Fruit fly (Drosophila melanogaster) whole organism: Measurements from ENCODE around the gene CG42820.

Experiments used
- CG8478 ChIP-seq: fragments of >200 bp; optimal IDR thresholded peaks from 2 replicates; lab custom pipeline; 2018; ENCODE audit warnings: inconsistent platforms
- Dll ChIP-seq: fragments of >200 bp; optimal IDR thresholded peaks from 2 replicates; lab custom pipeline; 2017
- EcR ChIP-seq, 2 experiments: fragments of >200 bp; optimal IDR thresholded peaks; 2 replicates each; lab custom pipeline; 2017; ENCODE audit warnings: missing biosample characterization in 2 of 2, missing genetic modification characterization in 2 of 2, missing genetic modification reagents in 2 of 2
- pan ChIP-seq: fragments of >200 bp; optimal IDR thresholded peaks from 2 replicates; lab custom pipeline; 2017
- psq ChIP-seq: fragments of >200 bp; optimal IDR thresholded peaks from 2 replicates; lab custom pipeline; 2017
- usp ChIP-seq: fragments of >200 bp; optimal IDR thresholded peaks from 2 replicates; lab custom pipeline; 2017; ENCODE audit warnings: missing biosample characterization, missing genetic modification characterization, mixed read lengths

The CG42820 gene

dm6 chr2L:8403286-8404270 is 11.4 kb upstream of the CG42820 start, which contains the start of gene emb:
Gene emb, plus strand, starts transcription at chr2L:8403573.
- TF ChIP-seq psq (lab: Kevin White, UChicago) (no peak), EcR (GFP tag; optimal IDR thresholded peaks at IDR 0.05; lab: Kevin White, UChicago) (no peak), Dll (no peak), usp (GFP tag; lab: Kevin White, UChicago) (no peak), pan (no peak), CG8478 (lab: Kevin White, UChicago) (no peak)

- TF ChIP-seq usp (GFP tag; lab: Kevin White, UChicago): no peak
- TF ChIP-seq EcR (GFP tag; optimal IDR thresholded peaks at IDR 0.05; lab: Kevin White, UChicago): no peak
- no peak for TF ChIP-seq psq (lab: Kevin White, UChicago)
Measured at dm6 chr2L:8402928-8403285, 10.7 kb upstream of the CG42820 start, which contains the start of gene fy. Gene fy, minus strand, starts transcription at chr2L:8403280.

- TF ChIP-seq CG8478 (lab: Kevin White, UChicago) (no peak), pan (no peak), Dll (no peak), psq (lab: Kevin White, UChicago) (no peak), EcR (GFP tag; optimal IDR thresholded peaks at IDR 0.05; lab: Kevin White, UChicago) (no peak), usp (GFP tag; lab: Kevin White, UChicago) (no peak)
Measured at dm6 chr2L:8399863-8400598, 7.8 kb upstream of the CG42820 start, which contains the start of gene CG31898. Gene CG31898, plus strand, starts transcription at chr2L:8400421.

dm6 chr2L:8398721-8399120 is 6.5 kb upstream of the CG42820 start, which contains the start of gene CG13386:
Gene CG13386, plus strand, starts transcription at chr2L:8399021.
- TF ChIP-seq EcR (GFP tag; optimal IDR thresholded peaks at IDR 0.05; lab: Kevin White, UChicago): no peak
- TF ChIP-seq psq (lab: Kevin White, UChicago): no peak
- no peak for TF ChIP-seq usp (GFP tag; lab: Kevin White, UChicago)

- no peak for TF ChIP-seq CG8478 (lab: Kevin White, UChicago)
- TF ChIP-seq Dll: no peak
- TF ChIP-seq usp (GFP tag; lab: Kevin White, UChicago): no peak
- no peak for TF ChIP-seq pan
- no peak for TF ChIP-seq EcR (GFP tag; optimal IDR thresholded peaks at IDR 0.05; lab: Kevin White, UChicago)
- TF ChIP-seq psq (lab: Kevin White, UChicago): no peak
Measured at dm6 chr2L:8395996-8396699, 4.0 kb upstream of the CG42820 start, which contains the start of the genes Peritrophin-15a and CG13385. Gene Peritrophin-15a, minus strand, starts transcription at chr2L:8396096. Gene CG13385, plus strand, starts transcription at chr2L:8396649.

dm6 chr2L:8394840-8395239 is 2.6 kb upstream of the CG42820 start, which contains the start of gene Peritrophin-15b:
Gene Peritrophin-15b, minus strand, starts transcription at chr2L:8394940.
- TF ChIP-seq pan (no peak), usp (GFP tag; lab: Kevin White, UChicago) (no peak), psq (lab: Kevin White, UChicago) (no peak), EcR (GFP tag; optimal IDR thresholded peaks at IDR 0.05; lab: Kevin White, UChicago) (no peak), Dll (no peak), CG8478 (lab: Kevin White, UChicago) (no peak)

dm6 chr2L:8394180-8394579 is 2.0 kb upstream of the CG42820 start, which contains the start of gene lectin-29Ca:
Gene lectin-29Ca, minus strand, starts transcription at chr2L:8394280.
- no peak for TF ChIP-seq usp (GFP tag; lab: Kevin White, UChicago)
- no peak for TF ChIP-seq CG8478 (lab: Kevin White, UChicago)
- no peak for TF ChIP-seq EcR (GFP tag; optimal IDR thresholded peaks at IDR 0.05; lab: Kevin White, UChicago)
- no peak for TF ChIP-seq psq (lab: Kevin White, UChicago)
- TF ChIP-seq pan: no peak
- TF ChIP-seq Dll: no peak

- TF ChIP-seq Dll (no peak), EcR (GFP tag; optimal IDR thresholded peaks at IDR 0.05; lab: Kevin White, UChicago) (no peak), psq (lab: Kevin White, UChicago) (no peak), usp (GFP tag; lab: Kevin White, UChicago) (no peak), CG8478 (lab: Kevin White, UChicago) (no peak), pan (no peak)
Measured at dm6 chr2L:8393122-8393521, 924 bp upstream of the CG42820 start, which contains the start of gene Acp29AB. Gene Acp29AB, minus strand, starts transcription at chr2L:8393222.

dm6 chr2L:8389231-8389630 is 3.0 kb downstream of the CG42820 start, which contains the start of gene CG42819:
Gene CG42819, minus strand, starts transcription at chr2L:8389331.
- no peak for TF ChIP-seq usp (GFP tag; lab: Kevin White, UChicago)
- TF ChIP-seq Dll: no peak
- TF ChIP-seq pan: no peak
- no peak for TF ChIP-seq psq (lab: Kevin White, UChicago)
- no peak for TF ChIP-seq EcR (GFP tag; optimal IDR thresholded peaks at IDR 0.05; lab: Kevin White, UChicago)

- TF ChIP-seq CG8478 (lab: Kevin White, UChicago) (no peak), psq (lab: Kevin White, UChicago) (no peak), EcR (GFP tag; optimal IDR thresholded peaks at IDR 0.05; lab: Kevin White, UChicago) (no peak), usp (GFP tag; lab: Kevin White, UChicago) (no peak), Dll (no peak), pan (no peak)
Measured at dm6 chr2L:8385849-8386248, 6.3 kb downstream of the CG42820 start.
